Fruit fly (Drosophila melanogaster) whole organism, embryonic: Measurements from ENCODE around the gene Rfx.

Experiments
- Atf6 ChIP-seq: fragments of 200-800 bp; sonication (Bioruptor generic); IDR thresholded peaks from 2 replicates; pipeline ENCODE4 v1.3.6; 2022; ENCODE audit warnings: missing biosample characterization, missing genetic modification characterization
- Bgb ChIP-seq: fragments of 200-800 bp; sonication (Bioruptor generic); IDR thresholded peaks from 2 replicates; pipeline ENCODE4 v1.3.6; 2022; ENCODE audit warnings: missing biosample characterization, missing genetic modification characterization; ENCODE audit not compliant: partially characterized antibody
- CG10321 ChIP-seq: fragments of 200-800 bp; sonication (Bioruptor generic); IDR thresholded peaks from 2 replicates; pipeline ENCODE4 v1.3.6; 2022; ENCODE audit warnings: missing biosample characterization, missing genetic modification characterization
- CG10431 ChIP-seq: fragments of 200-800 bp; sonication (Bioruptor generic); optimal IDR thresholded peaks from 3 replicates; lab custom pipeline; 2018; ENCODE audit warnings: missing biosample characterization, mild to moderate bottlenecking, missing genetic modification characterization
- CG10462 ChIP-seq: fragments of 200-800 bp; sonication (Bioruptor generic); optimal IDR thresholded peaks from 2 replicates; lab custom pipeline; 2016; ENCODE audit warnings: missing biosample characterization, missing genetic modification characterization
- CG10565 ChIP-seq: fragments of 200-800 bp; sonication (Bioruptor generic); optimal IDR thresholded peaks from 3 replicates; lab custom pipeline; 2016; ENCODE audit warnings: missing biosample characterization, mild to moderate bottlenecking, missing genetic modification characterization
- CG1233 ChIP-seq: fragments of 200-800 bp; sonication (Bioruptor generic); optimal IDR thresholded peaks from 4 replicates; lab custom pipeline; 2018; ENCODE audit warnings: missing biosample characterization, mild to moderate bottlenecking, missing genetic modification characterization
- CG12769 ChIP-seq: fragments of 200-800 bp; sonication (Bioruptor generic); optimal IDR thresholded peaks from 2 replicates; lab custom pipeline; 2019; ENCODE audit warnings: missing biosample characterization, mild to moderate bottlenecking, missing genetic modification characterization, moderate library complexity
- CG13123 ChIP-seq: fragments of 200-800 bp; sonication (Bioruptor generic); optimal IDR thresholded peaks from 2 replicates; lab custom pipeline; 2016; ENCODE audit warnings: missing biosample characterization, missing genetic modification characterization
- CG1792 ChIP-seq: fragments of 200-800 bp; sonication (Bioruptor generic); optimal IDR thresholded peaks from 2 replicates; lab custom pipeline; 2016; ENCODE audit warnings: missing biosample characterization, missing genetic modification characterization
- CG2129 ChIP-seq: fragments of 200-800 bp; sonication (Bioruptor generic); IDR thresholded peaks from 2 replicates; pipeline ENCODE4 v1.3.6; 2022; ENCODE audit warnings: missing biosample characterization, missing genetic modification characterization; ENCODE audit not compliant: partially characterized antibody
- CG3838 ChIP-seq: fragments of 200-800 bp; sonication (Bioruptor generic); optimal IDR thresholded peaks from 3 replicates; lab custom pipeline; 2016; ENCODE audit warnings: missing biosample characterization, missing genetic modification characterization
- CG3847 ChIP-seq: fragments of 200-800 bp; sonication (Bioruptor generic); IDR thresholded peaks from 2 replicates; pipeline ENCODE4 v1.3.6; 2022; ENCODE audit warnings: missing biosample characterization, missing genetic modification characterization
- CG5953 ChIP-seq: fragments of 200-800 bp; sonication (Bioruptor generic); IDR thresholded peaks from 2 replicates; pipeline ENCODE4 v1.3.6; 2022; ENCODE audit warnings: missing biosample characterization, missing genetic modification characterization
- CG7372 ChIP-seq: fragments of 200-800 bp; sonication (Bioruptor generic); IDR thresholded peaks from 2 replicates; pipeline ENCODE4 v1.3.6; 2022; ENCODE audit warnings: missing biosample characterization, missing genetic modification characterization
- CG7786 ChIP-seq: fragments of 200-800 bp; sonication (Bioruptor generic); optimal IDR thresholded peaks from 2 replicates; lab custom pipeline; 2016; ENCODE audit warnings: missing biosample characterization, missing genetic modification characterization
- CG8388 ChIP-seq: fragments of 200-800 bp; sonication (Bioruptor generic); optimal IDR thresholded peaks from 2 replicates; lab custom pipeline; 2019; ENCODE audit warnings: missing biosample characterization, mild to moderate bottlenecking, missing genetic modification characterization, moderate library complexity
- Chrac-16 ChIP-seq: fragments of 200-800 bp; sonication (Bioruptor generic); optimal IDR thresholded peaks from 3 replicates; lab custom pipeline; 2016; ENCODE audit warnings: missing biosample characterization, missing genetic modification characterization
- D ChIP-seq, 2 experiments: fragments of 200-800 bp in 1 of 2; fragments of >200 bp in 1 of 2; sonication (Bioruptor generic) in 1 of 2; optimal IDR thresholded peaks; 2 replicates in 1 of 2; 3 replicates in 1 of 2; lab custom pipeline; 2017; ENCODE audit warnings: mild to moderate bottlenecking in 1 of 2, missing biosample characterization in 1 of 2, missing genetic modification characterization in 1 of 2, missing genetic modification reagents in 1 of 2
- D19A ChIP-seq: fragments of 200-800 bp; optimal IDR thresholded peaks from 3 replicates; lab custom pipeline; 2019; ENCODE audit warnings: missing biosample characterization, mild to moderate bottlenecking, missing genetic modification characterization, moderate library complexity
- Dbx ChIP-seq: fragments of 200-800 bp; sonication (Bioruptor generic); IDR thresholded peaks from 3 replicates; pipeline ENCODE4 v1.3.6; 2022; ENCODE audit warnings: missing biosample characterization, missing genetic modification characterization
- Dfd ChIP-seq, 2 experiments: fragments of >200 bp; optimal IDR thresholded peaks; 2 replicates each; lab custom pipeline; 2017; ENCODE audit warnings: missing biosample characterization in 2 of 2, missing genetic modification characterization in 2 of 2
- Dip3 ChIP-seq: fragments of 200-800 bp; sonication (Bioruptor generic); optimal IDR thresholded peaks from 3 replicates; lab custom pipeline; 2016; ENCODE audit warnings: missing biosample characterization, missing genetic modification characterization
- E2f1 ChIP-seq: fragments of 200-800 bp; sonication (Bioruptor generic); IDR thresholded peaks from 2 replicates; pipeline ENCODE4 v1.3.6; 2022; ENCODE audit warnings: missing biosample characterization, missing genetic modification characterization
- Hr78 ChIP-seq, 2 experiments: fragments of 200-800 bp in 1 of 2; fragments of >200 bp in 1 of 2; sonication (Bioruptor generic) in 1 of 2; optimal IDR thresholded peaks; 2 replicates each; lab custom pipeline; 2017 to 2019; ENCODE audit warnings: missing biosample characterization in 2 of 2, missing genetic modification characterization in 2 of 2, mild to moderate bottlenecking in 1 of 2, moderate library complexity in 1 of 2
- NK7.1 ChIP-seq: fragments of 200-800 bp; sonication (Bioruptor generic); optimal IDR thresholded peaks from 3 replicates; lab custom pipeline; 2016; ENCODE audit warnings: missing biosample characterization, missing genetic modification characterization
- Nf-YB ChIP-seq: fragments of 200-800 bp; sonication (Bioruptor generic); optimal IDR thresholded peaks from 3 replicates; lab custom pipeline; 2019; ENCODE audit warnings: missing biosample characterization, mild to moderate bottlenecking, missing genetic modification characterization, moderate library complexity
- PHDP ChIP-seq: fragments of 200-800 bp; sonication (Bioruptor generic); optimal IDR thresholded peaks from 3 replicates; lab custom pipeline; 2018; ENCODE audit warnings: missing biosample characterization, mild to moderate bottlenecking, missing genetic modification characterization, moderate library complexity
- Ptx1 ChIP-seq: fragments of 200-800 bp; sonication (Bioruptor generic); IDR thresholded peaks from 2 replicates; pipeline ENCODE4 v1.3.6; 2022; ENCODE audit warnings: missing biosample characterization, missing genetic modification characterization
- Stat92E ChIP-seq, 3 experiments: fragments of >200 bp in 2 of 3; fragments of 200-800 bp in 1 of 3; sonication (Bioruptor generic) in 1 of 3; optimal IDR thresholded peaks; 2 replicates each; lab custom pipeline; 2017 to 2019; ENCODE audit warnings: missing biosample characterization in 3 of 3, missing genetic modification characterization in 3 of 3, mild to moderate bottlenecking in 1 of 3, moderate library complexity in 1 of 3
- TFAM ChIP-seq: fragments of 200-800 bp; sonication (Bioruptor generic); optimal IDR thresholded peaks from 2 replicates; lab custom pipeline; 2017; ENCODE audit warnings: missing biosample characterization, missing genetic modification characterization, inconsistent platforms
- cad ChIP-seq: fragments of >200 bp; optimal IDR thresholded peaks from 2 replicates; lab custom pipeline; 2017; ENCODE audit warnings: missing biosample characterization, missing genetic modification characterization
- cato ChIP-seq: fragments of 200-800 bp; sonication (Bioruptor generic); optimal IDR thresholded peaks from 2 replicates; lab custom pipeline; 2016; ENCODE audit warnings: missing biosample characterization, missing genetic modification characterization, borderline replicate concordance
- chm ChIP-seq: fragments of 200-800 bp; sonication (Bioruptor generic); IDR thresholded peaks from 2 replicates; pipeline ENCODE4 v1.3.6; 2022; ENCODE audit warnings: missing biosample characterization, missing genetic modification characterization
- ci ChIP-seq: fragments of 200-800 bp; sonication (Bioruptor generic); IDR thresholded peaks from 3 replicates; pipeline ENCODE4 v1.3.6; 2022; ENCODE audit warnings: missing biosample characterization, missing genetic modification characterization
- dmrt99B ChIP-seq: fragments of 200-800 bp; sonication (Bioruptor generic); optimal IDR thresholded peaks from 2 replicates; lab custom pipeline; 2018; ENCODE audit warnings: missing biosample characterization, mild to moderate bottlenecking, missing genetic modification characterization, moderate library complexity
- hth ChIP-seq: fragments of >200 bp; optimal IDR thresholded peaks from 2 replicates; lab custom pipeline; 2017; ENCODE audit warnings: inconsistent platforms
- jigr1 ChIP-seq: fragments of 200-800 bp; sonication (Bioruptor generic); IDR thresholded peaks from 3 replicates; pipeline ENCODE4 v1.3.6; 2022; ENCODE audit warnings: missing biosample characterization, missing genetic modification characterization
- jumu ChIP-seq: fragments of 200-800 bp; sonication (Bioruptor generic); optimal IDR thresholded peaks from 3 replicates; lab custom pipeline; 2016; ENCODE audit warnings: missing biosample characterization, missing genetic modification characterization
- kah ChIP-seq: fragments of 200-800 bp; sonication (Bioruptor generic); optimal IDR thresholded peaks from 2 replicates; lab custom pipeline; 2018; ENCODE audit warnings: missing biosample characterization, mild to moderate bottlenecking, missing genetic modification characterization
- kay ChIP-seq: fragments of 200-800 bp; sonication (Bioruptor generic); optimal IDR thresholded peaks from 2 replicates; lab custom pipeline; 2016; ENCODE audit warnings: missing biosample characterization, missing genetic modification characterization
- nau ChIP-seq: fragments of 200-800 bp; sonication (Bioruptor generic); optimal IDR thresholded peaks from 3 replicates; lab custom pipeline; 2017; ENCODE audit warnings: missing biosample characterization, mild to moderate bottlenecking, missing genetic modification characterization, missing genetic modification reagents
- oc ChIP-seq: fragments of 200-800 bp; sonication (Bioruptor generic); optimal IDR thresholded peaks from 2 replicates; lab custom pipeline; 2018; ENCODE audit warnings: missing biosample characterization, mild to moderate bottlenecking, missing genetic modification characterization, moderate library complexity
- p53 ChIP-seq: fragments of 200-800 bp; sonication (Bioruptor generic); optimal IDR thresholded peaks from 2 replicates; lab custom pipeline; 2016; ENCODE audit warnings: missing biosample characterization, missing genetic modification characterization
- scrt ChIP-seq: fragments of 200-800 bp; sonication (Bioruptor generic); optimal IDR thresholded peaks from 2 replicates; lab custom pipeline; 2018; ENCODE audit warnings: missing biosample characterization, mild to moderate bottlenecking, missing genetic modification characterization, moderate library complexity
- sim ChIP-seq: fragments of 200-800 bp; sonication (Bioruptor generic); IDR thresholded peaks from 2 replicates; pipeline ENCODE4 v1.3.6; 2022; ENCODE audit warnings: missing biosample characterization, missing genetic modification characterization
- sqz ChIP-seq: fragments of 200-800 bp; sonication (Bioruptor generic); optimal IDR thresholded peaks from 3 replicates; lab custom pipeline; 2018; ENCODE audit warnings: missing biosample characterization, mild to moderate bottlenecking, missing genetic modification characterization
- tap ChIP-seq: fragments of 200-800 bp; optimal IDR thresholded peaks from 3 replicates; lab custom pipeline; 2019; ENCODE audit warnings: missing biosample characterization, mild to moderate bottlenecking, missing genetic modification characterization, moderate library complexity
- trem ChIP-seq: fragments of 200-800 bp; optimal IDR thresholded peaks from 3 replicates; lab custom pipeline; 2019; ENCODE audit warnings: missing biosample characterization, mild to moderate bottlenecking, missing genetic modification characterization, moderate library complexity
- zfh2 ChIP-seq: fragments of 200-800 bp; sonication (Bioruptor generic); optimal IDR thresholded peaks from 2 replicates; lab custom pipeline; 2016; ENCODE audit warnings: missing biosample characterization, missing genetic modification characterization

The Rfx gene

DNA sequence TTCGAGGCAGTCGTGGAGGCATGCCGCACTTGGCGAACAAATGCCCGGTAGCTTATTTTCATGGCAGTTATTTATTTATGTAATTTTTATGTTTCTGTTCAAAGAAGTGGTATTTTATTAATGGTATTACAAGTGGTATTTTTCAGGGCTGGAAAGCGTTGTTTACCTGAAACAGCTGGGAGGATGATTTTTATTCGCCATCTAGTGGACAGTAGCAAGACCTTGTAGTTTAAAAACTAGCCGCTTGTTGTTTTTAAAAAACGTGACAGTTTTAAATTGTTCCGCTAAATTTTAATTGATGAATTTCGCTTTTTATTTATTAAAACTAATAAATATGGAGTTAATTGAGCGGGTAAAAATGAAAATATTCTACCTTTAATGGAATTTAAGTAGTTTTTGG, 38.1 kb upstream of the Rfx start, which contains the start of gene CG6345 (continued):
- TF ChIP-seq tap (tag; lab: Kevin White, UChicago) (peak; percentile 72), CG1233 (GFP tag; lab: Kevin White, UChicago) (peak; percentile 92), scrt (GFP tag; lab: Kevin White, UChicago) (peak; percentile 75), jigr1 (GFP tag; lab: Robert Waterston, UW) (no peak), CG5953 (GFP tag; lab: Robert Waterston, UW) (no peak; the same call in 1 of the 2 replicates), CG3847 (GFP tag; lab: Robert Waterston, UW) (peak; percentile 77), CG8388 (GFP tag; lab: Kevin White, UChicago) (peak; percentile 72), Dfd (GFP tag; optimal IDR thresholded peaks at IDR 0.05; lab: Kevin White, UChicago) (no peak), CG10565 (peak; percentile 13), chm (peak; percentile 89), kah (GFP tag; lab: Kevin White, UChicago) (peak; percentile 85), CG10431 (GFP tag; lab: Kevin White, UChicago) (peak; percentile 89), CG10321 (GFP tag; lab: Robert Waterston, UW) (peak; percentile 48; the same call in 1 of the 2 replicates), Chrac-16 (peak; percentile 78), jumu (GFP tag; lab: Kevin White, UChicago) (peak; percentile 66), Dbx (peak; percentile 88), CG12769 (tag; lab: Kevin White, UChicago) (peak; percentile 60), Nf-YB (peak; percentile 64), Dip3 (GFP tag; lab: Kevin White, UChicago) (peak; percentile 56), CG3838 (GFP tag; lab: Kevin White, UChicago) (peak; percentile 75), oc (tag; lab: Kevin White, UChicago) (peak; percentile 39), ci (peak; percentile 95), E2f1 (peak; percentile 67), trem (tag; lab: Kevin White, UChicago) (peak; percentile 77), TFAM (GFP tag; lab: Kevin White, UChicago) (peak; percentile 57), Bgb (GFP tag; lab: Robert Waterston, UW) (no peak), cad (GFP tag; lab: Kevin White, UChicago) (no peak), dmrt99B (tag; lab: Kevin White, UChicago) (peak; percentile 79), p53 (GFP tag; lab: Kevin White, UChicago) (peak; percentile 72), Ptx1 (GFP tag; lab: Robert Waterston, UW) (peak; percentile 71), CG13123 (GFP tag; lab: Kevin White, UChicago) (peak; percentile 69), Stat92E (GFP tag; optimal IDR thresholded peaks at IDR 0.05; lab: Kevin White, UChicago) (peak in 1 of 3 experiments; percentile 36), NK7.1 (GFP tag; lab: Kevin White, UChicago) (peak; percentile 48), PHDP (tag; lab: Kevin White, UChicago) (peak; percentile 86), CG10462 (GFP tag; lab: Kevin White, UChicago) (peak; percentile 81), zfh2 (GFP tag; lab: Kevin White, UChicago) (peak; percentile 34), CG7372 (peak; percentile 74), Atf6 (GFP tag; lab: Robert Waterston, UW) (peak; percentile 67), Hr78 (GFP tag; optimal IDR thresholded peaks at IDR 0.05; lab: Kevin White, UChicago) (no peak), CG2129 (GFP tag; lab: Robert Waterston, UW) (no peak), sim (0 out of 2 replicates have a peak, but pooled peaks have one; percentile 52), CG1792 (GFP tag; lab: Kevin White, UChicago) (peak; percentile 54), CG7786 (GFP tag; lab: Kevin White, UChicago) (peak; percentile 32), hth (lab: Kevin White, UChicago) (no peak), cato (GFP tag; lab: Kevin White, UChicago) (peak; percentile 66), nau (GFP tag; lab: Kevin White, UChicago) (peak; percentile 87), kay (peak; percentile 4), D19A (tag; lab: Kevin White, UChicago) (peak; percentile 74), D (optimal IDR thresholded peaks at IDR 0.05; lab: Kevin White, UChicago) (no peak), D (GFP tag; optimal IDR thresholded peaks at IDR 0.05; lab: Kevin White, UChicago) (peak; percentile 85), sqz (no peak)
